Fruit fly (Drosophila melanogaster): ENCODE measurements around the gene CG10237.

CG10237 gene

DNA sequence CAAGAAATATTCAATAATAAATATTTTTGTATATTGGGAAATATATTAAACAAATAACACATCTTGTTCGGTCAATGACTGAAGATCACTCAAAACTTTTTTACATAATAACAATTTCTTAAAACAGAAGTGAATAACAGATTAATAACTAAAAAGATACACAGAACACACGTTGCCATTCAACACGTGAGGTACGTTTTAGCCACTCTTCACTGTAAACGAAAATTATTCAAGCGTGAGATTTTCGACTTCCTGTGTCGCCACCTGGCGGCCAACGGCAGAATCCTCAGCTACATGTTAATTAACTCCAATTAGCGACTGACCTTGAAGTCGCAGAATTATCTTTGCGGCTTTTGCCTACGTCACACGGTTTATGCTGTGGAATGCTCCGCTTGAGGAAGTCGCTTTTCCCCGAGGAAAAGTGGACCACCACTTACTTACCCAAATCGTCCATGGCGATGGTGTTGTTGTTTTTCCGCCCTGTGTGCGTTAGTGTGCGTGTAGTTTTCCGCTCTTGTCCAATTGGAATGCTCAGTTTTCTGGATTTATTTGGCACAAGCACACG is 16.7 kb downstream of the CG10237 start (continued):
- TF ChIP-seq HHEX (GFP tag; optimal IDR thresholded peaks at IDR 0.05) (peak; percentile 76), gcm (GFP tag; optimal IDR thresholded peaks at IDR 0.05) (peak; percentile 17), CG15269 (tag; optimal IDR thresholded peaks at IDR 0.05) (peak; percentile 82), gcm2 (GFP tag; optimal IDR thresholded peaks at IDR 0.05) (peak; percentile 37), zfh2 (GFP tag; optimal IDR thresholded peaks at IDR 0.05) (peak; percentile 40), Vsx1 (GFP tag; optimal IDR thresholded peaks at IDR 0.05) (peak; percentile 88), org-1 (GFP tag; optimal IDR thresholded peaks at IDR 0.05) (peak; percentile 66), Dip3 (GFP tag; optimal IDR thresholded peaks at IDR 0.05) (peak; percentile 45), Bdp1 (GFP tag; optimal IDR thresholded peaks at IDR 0.05) (peak; percentile 12), vfl (GFP tag; optimal IDR thresholded peaks at IDR 0.05) (peak; percentile 40), so (GFP tag; IDR thresholded peaks at IDR 0.05) (0 out of 3 replicates have a peak, but pooled peaks have one; percentile 32), CG3995 (GFP tag; optimal IDR thresholded peaks at IDR 0.05) (peak; percentile 29), CkIIα-i1 (GFP tag; IDR thresholded peaks at IDR 0.05) (no peak), CG16863 (GFP tag; optimal IDR thresholded peaks at IDR 0.05) (peak; percentile 39), luna (GFP tag; optimal IDR thresholded peaks at IDR 0.05) (no peak), hbn (GFP tag; IDR thresholded peaks at IDR 0.05; ENCODE audit: partially characterized antibody) (no peak), Camta (GFP tag; optimal IDR thresholded peaks at IDR 0.05) (peak; percentile 52), Hey (tag; optimal IDR thresholded peaks at IDR 0.05) (no peak), CG10209 (GFP tag; optimal IDR thresholded peaks at IDR 0.05) (peak; percentile 57), lola (GFP tag; optimal IDR thresholded peaks at IDR 0.05) (peak in 1 of 3 experiments; percentile 62), caup (GFP tag; optimal IDR thresholded peaks at IDR 0.05; ENCODE audit: severe bottlenecking) (peak; percentile 50), CG10543 (GFP tag; optimal IDR thresholded peaks at IDR 0.05) (peak; percentile 72), ash1 (GFP tag; optimal IDR thresholded peaks at IDR 0.05) (no peak), btn (GFP tag; optimal IDR thresholded peaks at IDR 0.05) (peak; percentile 3), CG6791 (GFP tag; IDR thresholded peaks at IDR 0.05; ENCODE audit: partially characterized antibody) (peak; percentile 19; the same call in 1 of the 3 replicates), dmrt99B (tag; optimal IDR thresholded peaks at IDR 0.05) (peak; percentile 78), nerfin-1 (tag; optimal IDR thresholded peaks at IDR 0.05) (peak; percentile 91), CHES-1-like (GFP tag; optimal IDR thresholded peaks at IDR 0.05) (peak; percentile 29), CG3407 (GFP tag; optimal IDR thresholded peaks at IDR 0.05) (peak; percentile 30), kay (GFP tag; optimal IDR thresholded peaks at IDR 0.05) (no peak), usp (GFP tag; optimal IDR thresholded peaks at IDR 0.05) (no peak), dati (GFP tag; IDR thresholded peaks at IDR 0.05) (no peak), abd-A (tag; optimal IDR thresholded peaks at IDR 0.05) (no peak), CG8281 (tag; optimal IDR thresholded peaks at IDR 0.05) (peak; percentile 26), NFAT (GFP tag; IDR thresholded peaks at IDR 0.05) (peak; percentile 77), B-H1 (GFP tag; IDR thresholded peaks at IDR 0.05) (peak; percentile 45; the same call in 1 of the 3 replicates), CG6254 (GFP tag; optimal IDR thresholded peaks at IDR 0.05) (peak; percentile 71), dm (GFP tag; optimal IDR thresholded peaks at IDR 0.05) (no peak), trem (tag; optimal IDR thresholded peaks at IDR 0.05) (peak; percentile 57), Usf (GFP tag; optimal IDR thresholded peaks at IDR 0.05) (peak; percentile 39), CG2129 (GFP tag; IDR thresholded peaks at IDR 0.05; ENCODE audit: partially characterized antibody) (no peak), TFAM (GFP tag; optimal IDR thresholded peaks at IDR 0.05) (peak; percentile 2), croc (GFP tag; conservative IDR thresholded peaks at IDR 0.05) (0 out of 3 replicates have a peak, but pooled peaks have one; percentile 35), CG8924 (tag; optimal IDR thresholded peaks at IDR 0.05) (peak; percentile 66), CG6765 (GFP tag; optimal IDR thresholded peaks at IDR 0.05) (peak; percentile 44), CG15479 (GFP tag; optimal IDR thresholded peaks at IDR 0.05) (no peak), tap (tag; optimal IDR thresholded peaks at IDR 0.05) (peak; percentile 69), Asciz (GFP tag; optimal IDR thresholded peaks at IDR 0.05) (peak; percentile 32), CG11560 (tag; IDR thresholded peaks at IDR 0.05) (0 out of 3 replicates have a peak, but pooled peaks have one; percentile 11)
